Worm (Caenorhabditis elegans) whole organism, L4 larva: Measurements from ENCODE around the gene Y38H6C.24.

Experiments
- Y75B8A.6 ChIP-seq: fragments of 200-800 bp; sonication (Bioruptor generic); IDR thresholded peaks from 2 replicates; pipeline ENCODE4 v1.3.6; 2022; ENCODE audit warnings: missing genetic modification reagents, missing genetic modification characterization, missing compliant biosample characterization
- ZK546.5 ChIP-seq, 2 experiments: sonication (generic microtip); optimal IDR thresholded peaks; 2 replicates each; lab custom pipeline; 2017; ENCODE audit warnings: missing biosample characterization in 2 of 2, missing genetic modification characterization in 2 of 2
- ama-1 ChIP-seq: fragments of 150-350 bp; optimal IDR thresholded peaks from 2 replicates; lab custom pipeline; 2014; ENCODE audit warnings: inconsistent platforms, mixed read lengths
- fkh-10 ChIP-seq: fragments of 150-350 bp; optimal IDR thresholded peaks from 2 replicates; lab custom pipeline; 2014; ENCODE audit warnings: missing biosample characterization, missing genetic modification reagents, missing genetic modification characterization
- jun-1 ChIP-seq: fragments of 150-350 bp; optimal IDR thresholded peaks from 2 replicates; lab custom pipeline; 2014; ENCODE audit warnings: missing biosample characterization, missing genetic modification reagents, missing genetic modification characterization
- nhr-28 ChIP-seq: fragments of 150-350 bp; optimal IDR thresholded peaks from 2 replicates; lab custom pipeline; 2014; ENCODE audit warnings: missing biosample characterization, missing genetic modification characterization
- pha-4 ChIP-seq, 2 experiments: fragments of 150-350 bp in 1 of 2; fragments of 200-800 bp in 1 of 2; sonication (Bioruptor generic) in 1 of 2; IDR thresholded peaks in 1 of 2; optimal IDR thresholded peaks in 1 of 2; 2 replicates each; pipeline versions ENCODE4 v1.3.6 to Lab custom; 2014 to 2022; ENCODE audit warnings: missing genetic modification characterization in 2 of 2, missing genetic modification reagents in 2 of 2, missing biosample characterization in 1 of 2, missing compliant biosample characterization in 1 of 2
- pqm-1 ChIP-seq: sonication (generic microtip); optimal IDR thresholded peaks from 2 replicates; lab custom pipeline; 2017; ENCODE audit warnings: missing biosample characterization, missing genetic modification characterization
- snpc-1.2 ChIP-seq: fragments of 200-800 bp; sonication (Bioruptor generic); IDR thresholded peaks from 2 replicates; pipeline ENCODE4 v1.3.6; 2022; ENCODE audit warnings: missing genetic modification reagents, missing genetic modification characterization, missing compliant biosample characterization

- TF ChIP-seq jun-1 (tag; lab: Kevin White, UChicago) (no peak), ZK546.5 (tag; optimal IDR thresholded peaks at IDR 0.05; lab: Kevin White, UChicago) (no peak), fkh-10 (GFP tag; lab: Kevin White, UChicago) (no peak), pqm-1 (tag; lab: Kevin White, UChicago) (no peak), Y75B8A.6 (GFP tag; lab: Robert Waterston, UW) (no peak), ama-1 (lab: Kevin White, UChicago) (no peak), nhr-28 (tag; lab: Kevin White, UChicago) (no peak), pha-4 (GFP tag; IDR thresholded peaks at IDR 0.05; lab: Robert Waterston, UW) (no peak), pha-4 (tag; optimal IDR thresholded peaks at IDR 0.05; lab: Kevin White, UChicago) (no peak), snpc-1.2 (no peak)
These were observed 48.1 kb downstream of the Y38H6C.24 start, which contains the start of gene clec-263 for ce11 chrV:20574314-20574713.
